Worm (Caenorhabditis elegans): Measurements from ENCODE around the gene F08H9.2.

ce11 chrV:14508005-14508521 lies 47.6 kb downstream of the F08H9.2 start, which contains the start of gene R02D5.1:
- no peak for TF ChIP-seq ceh-28 (tag; optimal IDR thresholded peaks at IDR 0.05)
- TF ChIP-seq unc-62 (GFP tag; optimal IDR thresholded peaks at IDR 0.05 in 1 of 2), result no peak
- no peak for TF ChIP-seq unc-62 (tag; optimal IDR thresholded peaks at IDR 0.05)
- no peak for TF ChIP-seq F49E8.2 (tag; optimal IDR thresholded peaks at IDR 0.05; ENCODE audit: borderline replicate concordance)
- TF ChIP-seq ces-1 (GFP tag; optimal IDR thresholded peaks at IDR 0.05), result no peak
- TF ChIP-seq mdl-1 (tag; optimal IDR thresholded peaks at IDR 0.05), result no peak
- TF ChIP-seq daf-19 (GFP tag; conservative IDR thresholded peaks at IDR 0.05), result no peak
- no peak for TF ChIP-seq unc-130 (GFP tag; optimal IDR thresholded peaks at IDR 0.05)
- no peak for TF ChIP-seq pha-4 (GFP tag; IDR thresholded peaks at IDR 0.05)
- no peak for TF ChIP-seq pha-4 (tag; optimal IDR thresholded peaks at IDR 0.05)
- no peak for TF ChIP-seq lir-3 (tag; optimal IDR thresholded peaks at IDR 0.05)
- TF ChIP-seq aly-2 (tag; optimal IDR thresholded peaks at IDR 0.05), result no peak
- no peak for TF ChIP-seq lin-13 (GFP tag; optimal IDR thresholded peaks at IDR 0.05)
- no peak for TF ChIP-seq mdt-29 (GFP tag; IDR thresholded peaks at IDR 0.05)
- no peak for TF ChIP-seq ceh-20 (GFP tag; IDR thresholded peaks at IDR 0.05)
- no peak for TF ChIP-seq nhr-76 (tag; optimal IDR thresholded peaks at IDR 0.05)
